Worm (Caenorhabditis elegans) whole organism, L1 larva: ENCODE results near the gene Y110A2AL.7.

Experiments used
- F16B12.6 ChIP-seq: fragments of 150-350 bp; optimal IDR thresholded peaks from 2 replicates; lab custom pipeline; 2014; ENCODE audit warnings: missing biosample characterization, missing genetic modification characterization
- ceh-8 ChIP-seq: fragments of 200-800 bp; sonication (Bioruptor generic); optimal IDR thresholded peaks from 2 replicates; lab custom pipeline; 2018; ENCODE audit warnings: mild to moderate bottlenecking, missing genetic modification characterization, moderate library complexity, missing compliant biosample characterization
- fkh-10 ChIP-seq: sonication (generic microtip); optimal IDR thresholded peaks from 2 replicates; lab custom pipeline; 2017; ENCODE audit warnings: missing biosample characterization, missing genetic modification reagents, missing genetic modification characterization
- hlh-4 ChIP-seq: sonication (generic microtip); optimal IDR thresholded peaks from 2 replicates; lab custom pipeline; 2016; ENCODE audit warnings: mild to moderate bottlenecking, missing genetic modification characterization, missing compliant biosample characterization
- irx-1 ChIP-seq: sonication (generic microtip); optimal IDR thresholded peaks from 2 replicates; lab custom pipeline; 2016; ENCODE audit warnings: missing genetic modification characterization, missing compliant biosample characterization
- nhr-11 ChIP-seq: fragments of 150-350 bp; optimal IDR thresholded peaks from 2 replicates; lab custom pipeline; 2014; ENCODE audit warnings: missing biosample characterization, missing genetic modification characterization
- nhr-237 ChIP-seq: fragments of 150-350 bp; optimal IDR thresholded peaks from 2 replicates; lab custom pipeline; 2014; ENCODE audit warnings: missing biosample characterization, missing genetic modification characterization
- nhr-90 ChIP-seq: sonication (generic microtip); optimal IDR thresholded peaks from 2 replicates; lab custom pipeline; 2016; ENCODE audit warnings: mild to moderate bottlenecking, missing genetic modification characterization, missing compliant biosample characterization; ENCODE audit not compliant: poor library complexity
- snpc-4 ChIP-seq: fragments of 150-350 bp; optimal IDR thresholded peaks from 2 replicates; lab custom pipeline; 2014; ENCODE audit warnings: missing biosample characterization, missing genetic modification characterization
- tbx-2 ChIP-seq: sonication (generic microtip); optimal IDR thresholded peaks from 2 replicates; lab custom pipeline; 2016; ENCODE audit warnings: missing genetic modification characterization, missing compliant biosample characterization
- unc-86 ChIP-seq: sonication (generic microtip); optimal IDR thresholded peaks from 2 replicates; lab custom pipeline; 2016; ENCODE audit warnings: missing genetic modification characterization, missing compliant biosample characterization
- ztf-11 ChIP-seq, 2 experiments: sonication (generic microtip); optimal IDR thresholded peaks; 2 replicates each; lab custom pipeline; 2016 to 2017; ENCODE audit warnings: missing genetic modification characterization in 2 of 2, missing biosample characterization in 1 of 2, missing compliant biosample characterization in 1 of 2
- ztf-4 ChIP-seq: fragments of 150-350 bp; optimal IDR thresholded peaks from 2 replicates; lab custom pipeline; 2014; ENCODE audit warnings: missing biosample characterization, missing genetic modification characterization

ce11 chrII:2800550-2801233, 42.3 kb downstream of the Y110A2AL.7 start, which contains the start of gene nhr-119:
- TF ChIP-seq nhr-237 (tag; lab: Kevin White, UChicago), result no peak
- peak; percentile 40 for TF ChIP-seq ztf-4 (tag; lab: Kevin White, UChicago)
- TF ChIP-seq tbx-2 (tag; lab: Kevin White, UChicago), result peak; percentile 77
- TF ChIP-seq nhr-11, result peak; percentile 86
- no peak for TF ChIP-seq hlh-4 (tag; lab: Kevin White, UChicago)
- no peak for TF ChIP-seq unc-86
- TF ChIP-seq nhr-90, result peak; percentile 87
- TF ChIP-seq ceh-8, result no peak
- TF ChIP-seq irx-1 (tag; lab: Kevin White, UChicago), result peak; percentile 28
- TF ChIP-seq F16B12.6 (tag; lab: Kevin White, UChicago), result no peak
- TF ChIP-seq ztf-11 (tag; optimal IDR thresholded peaks at IDR 0.05; lab: Kevin White, UChicago), result no peak
- no peak for TF ChIP-seq fkh-10 (GFP tag; lab: Kevin White, UChicago)
- no peak for TF ChIP-seq snpc-4 (tag; lab: Kevin White, UChicago)
